Fruit fly (Drosophila melanogaster): ENCODE results near the gene CG13992.

- TF ChIP-seq ttk (optimal IDR thresholded peaks at IDR 0.05), result no peak
- TF ChIP-seq Sin3A (optimal IDR thresholded peaks at IDR 0.05), result no peak
These were observed 4.3 kb downstream of the CG13992 start for dm6 chr2L:5963251-5963650.

Measured in Kc167 (cell line).